Worm (Caenorhabditis elegans) whole organism, early embryonic: ENCODE data around the gene figl-1.

Experiments
- B0310.2 ChIP-seq: sonication (generic microtip); optimal IDR thresholded peaks from 2 replicates; lab custom pipeline; 2016; ENCODE audit warnings: mild to moderate bottlenecking, missing genetic modification characterization, missing compliant biosample characterization
- F13C5.2 ChIP-seq: sonication (generic microtip); optimal IDR thresholded peaks from 2 replicates; lab custom pipeline; 2017; ENCODE audit warnings: mild to moderate bottlenecking, missing genetic modification characterization, inconsistent platforms, missing compliant biosample characterization
- ama-1 ChIP-seq: fragments of 150-350 bp; optimal IDR thresholded peaks from 2 replicates; lab custom pipeline; 2014
- sea-1 ChIP-seq: fragments of 200-800 bp; sonication (Bioruptor generic); conservative IDR thresholded peaks from 2 replicates; pipeline ENCODE4 v1.3.6; 2022; ENCODE audit warnings: missing genetic modification characterization, missing compliant biosample characterization
- tbx-11 ChIP-seq: fragments of 200-800 bp; sonication (Bioruptor generic); IDR thresholded peaks from 2 replicates; pipeline ENCODE4 v1.3.6; 2022; ENCODE audit warnings: missing genetic modification characterization, missing compliant biosample characterization
- tbx-37 ChIP-seq: fragments of 200-800 bp; sonication (Bioruptor generic); conservative IDR thresholded peaks from 2 replicates; pipeline ENCODE4 v1.3.6; 2022; ENCODE audit warnings: missing genetic modification reagents, missing genetic modification characterization, missing compliant biosample characterization

DNA sequence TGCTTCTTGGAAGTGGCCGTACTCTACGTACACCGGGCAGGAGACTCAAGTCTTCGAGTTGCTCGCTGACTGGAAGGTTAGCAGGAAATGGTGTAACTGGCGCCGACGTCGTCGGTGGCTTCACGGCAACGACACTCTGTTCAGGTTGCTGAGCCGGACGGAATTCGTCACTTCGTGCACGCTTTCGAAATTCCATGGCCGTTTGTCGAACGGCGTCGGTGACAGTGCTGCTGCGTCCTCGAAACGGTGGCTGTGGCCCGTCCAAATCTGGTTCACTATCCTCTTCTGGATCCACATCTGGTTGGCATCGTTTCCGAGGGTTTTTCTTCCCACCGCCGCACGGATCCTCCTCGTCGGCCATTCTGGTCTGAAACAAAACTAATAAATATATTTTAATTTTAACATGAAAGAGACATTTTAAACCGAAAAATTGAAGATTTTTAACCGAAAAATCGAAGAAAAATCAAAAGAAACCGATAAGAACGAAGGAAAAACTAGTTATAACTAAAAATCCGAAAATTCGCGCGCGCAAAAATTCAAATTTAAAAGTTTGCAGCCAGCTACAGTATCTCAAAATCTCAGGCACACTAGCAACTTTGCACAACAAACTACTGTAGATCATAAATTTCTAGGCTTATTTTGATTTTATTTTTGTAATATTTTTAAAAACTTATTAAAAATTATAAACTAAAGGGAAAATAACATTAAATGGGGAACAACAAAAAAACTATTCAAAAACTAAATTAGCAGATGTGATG, 30.2 kb upstream of the figl-1 start, which contains the start of gene F32D1.7:
- TF ChIP-seq ama-1 (lab: Kevin White, UChicago) = no peak
- no peak for TF ChIP-seq tbx-37 (GFP tag; lab: Robert Waterston, UW)
- no peak for TF ChIP-seq sea-1 (GFP tag; lab: Robert Waterston, UW)
- no peak for TF ChIP-seq tbx-11 (GFP tag; lab: Robert Waterston, UW)
- no peak for TF ChIP-seq B0310.2 (tag; lab: Kevin White, UChicago)
- no peak for TF ChIP-seq F13C5.2 (tag; lab: Kevin White, UChicago)
